Fruit fly (Drosophila melanogaster) Kc167 (cell line): ENCODE results near the gene fng.

Source experiments
- h ChIP-seq: fragments of >200 bp; optimal IDR thresholded peaks from 3 replicates; lab custom pipeline; 2018; ENCODE audit warnings: missing external identifiers
- insv ChIP-seq: fragments of >200 bp; optimal IDR thresholded peaks from 3 replicates; lab custom pipeline; 2018; ENCODE audit warnings: missing external identifiers

- TF ChIP-seq h (lab: Kevin White, UChicago) (no peak), insv (lab: Kevin White, UChicago) (no peak)
These were observed 21.8 kb downstream of the fng start, which contains the start of gene CG10589 for dm6 chr3L:20927526-20927925.
